Fruit fly (Drosophila melanogaster): ENCODE data around the gene CG11398.

The CG11398 gene

DNA sequence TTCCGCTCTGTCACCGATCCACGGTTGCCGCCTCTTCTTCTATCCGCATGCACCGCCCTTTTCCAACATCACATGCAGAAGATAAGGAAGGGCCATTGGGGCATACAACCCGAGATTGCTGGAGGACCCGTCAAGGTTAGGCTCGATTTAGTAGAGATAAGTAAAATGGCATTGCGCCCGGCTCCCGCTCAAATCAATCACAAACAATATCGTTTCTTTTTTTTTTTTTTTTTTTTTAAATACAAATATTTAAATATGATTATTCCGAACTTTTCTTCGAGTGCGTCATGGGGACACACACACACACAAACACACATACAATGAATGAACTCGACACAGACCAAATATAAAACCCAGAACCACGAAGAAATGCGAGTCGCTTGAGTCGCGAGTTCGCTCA is 14.1 kb upstream of the CG11398 start:
- peak; percentile 53; the same call in 2 of the 3 replicates for TF ChIP-seq ci (GFP tag; IDR thresholded peaks at IDR 0.05)
- TF ChIP-seq Ssrp (tag; optimal IDR thresholded peaks at IDR 0.05), result peak; percentile 16
- peak; percentile 15 for TF ChIP-seq dmrt11E (tag; optimal IDR thresholded peaks at IDR 0.05)
- peak in 1 of 2 experiments; percentile 35 for TF ChIP-seq bsh (GFP tag; optimal IDR thresholded peaks at IDR 0.05)
- TF ChIP-seq mld (GFP tag; IDR thresholded peaks at IDR 0.05; ENCODE audit: partially characterized antibody), result no peak
- peak; percentile 18; the same call in 1 of the 2 replicates for TF ChIP-seq Drgx (GFP tag; IDR thresholded peaks at IDR 0.05)
- peak; percentile 42 for TF ChIP-seq Med (GFP tag)
- TF ChIP-seq Blimp-1 (GFP tag; optimal IDR thresholded peaks at IDR 0.05), result peak; percentile 27
- peak; percentile 13; the same call in 1 of the 3 replicates for TF ChIP-seq otp (GFP tag; IDR thresholded peaks at IDR 0.05)
- peak; percentile 29 for TF ChIP-seq CG18262 (tag; optimal IDR thresholded peaks at IDR 0.05)
- no peak for TF ChIP-seq Opbp (GFP tag; IDR thresholded peaks at IDR 0.05; ENCODE audit: partially characterized antibody)
- no peak for TF ChIP-seq prd (optimal IDR thresholded peaks at IDR 0.05)
- peak; percentile 18; the same call in 1 of the 3 replicates for TF ChIP-seq prd (GFP tag; IDR thresholded peaks at IDR 0.05)
- TF ChIP-seq CG32772 (GFP tag; IDR thresholded peaks at IDR 0.05), result 0 out of 2 replicates have a peak, but pooled peaks have one; percentile 23
- no peak for TF ChIP-seq gsb-n (tag; optimal IDR thresholded peaks at IDR 0.05)
- TF ChIP-seq CG14710 (tag; optimal IDR thresholded peaks at IDR 0.05), result peak; percentile 6
- peak; percentile 10 for TF ChIP-seq CG3407 (GFP tag; optimal IDR thresholded peaks at IDR 0.05)
- TF ChIP-seq TFAM (GFP tag; optimal IDR thresholded peaks at IDR 0.05), result no peak
- TF ChIP-seq CG1602 (GFP tag; optimal IDR thresholded peaks at IDR 0.05), result no peak
- peak; percentile 60 for TF ChIP-seq sens (GFP tag)
- peak; percentile 2 for TF ChIP-seq D19A (tag; optimal IDR thresholded peaks at IDR 0.05)
- peak; percentile 21 for TF ChIP-seq cg (GFP tag; optimal IDR thresholded peaks at IDR 0.05)
- TF ChIP-seq row (GFP tag; IDR thresholded peaks at IDR 0.05), result peak; percentile 51; the same call in 2 of the 3 replicates
- TF ChIP-seq CG6765 (GFP tag; optimal IDR thresholded peaks at IDR 0.05), result no peak
- TF ChIP-seq CG2712 (tag; optimal IDR thresholded peaks at IDR 0.05), result peak; percentile 40
- TF ChIP-seq vfl (GFP tag; optimal IDR thresholded peaks at IDR 0.05), result no peak
- TF ChIP-seq ATbp (GFP tag; optimal IDR thresholded peaks at IDR 0.05), result peak; percentile 3
- 0 out of 2 replicates have a peak, but pooled peaks have one; percentile 22 for TF ChIP-seq Ptx1 (GFP tag; IDR thresholded peaks at IDR 0.05)
- TF ChIP-seq Xrp1 (GFP tag; IDR thresholded peaks at IDR 0.05), result peak; percentile 58

DNA sequence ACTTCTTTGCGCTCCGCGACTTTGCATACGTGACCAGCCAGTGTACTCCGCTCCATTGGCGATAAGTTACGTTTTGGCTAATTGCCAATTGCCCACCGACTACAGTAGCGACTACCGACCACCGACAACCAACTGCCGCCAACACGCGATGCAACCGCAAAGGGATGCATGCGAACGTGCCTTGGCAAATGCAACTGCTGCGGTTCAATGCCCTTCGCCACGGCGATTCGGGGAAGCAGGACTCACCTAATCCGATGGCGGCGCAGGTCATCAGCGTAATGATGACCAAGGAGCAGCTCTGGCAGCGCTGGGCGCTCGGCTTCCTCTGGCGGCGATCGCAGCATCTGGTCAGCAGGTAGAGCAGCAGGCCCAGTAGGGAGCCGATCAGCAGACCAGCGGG is 10.9 kb upstream of the CG11398 start:
- TF ChIP-seq CTCF (GFP tag; optimal IDR thresholded peaks at IDR 0.05) (no peak), zen (tag; optimal IDR thresholded peaks at IDR 0.05) (peak; percentile 48), Hr3 (GFP tag; optimal IDR thresholded peaks at IDR 0.05) (no peak), Med (GFP tag) (peak; percentile 63), lbe (GFP tag; optimal IDR thresholded peaks at IDR 0.05) (no peak)

DNA sequence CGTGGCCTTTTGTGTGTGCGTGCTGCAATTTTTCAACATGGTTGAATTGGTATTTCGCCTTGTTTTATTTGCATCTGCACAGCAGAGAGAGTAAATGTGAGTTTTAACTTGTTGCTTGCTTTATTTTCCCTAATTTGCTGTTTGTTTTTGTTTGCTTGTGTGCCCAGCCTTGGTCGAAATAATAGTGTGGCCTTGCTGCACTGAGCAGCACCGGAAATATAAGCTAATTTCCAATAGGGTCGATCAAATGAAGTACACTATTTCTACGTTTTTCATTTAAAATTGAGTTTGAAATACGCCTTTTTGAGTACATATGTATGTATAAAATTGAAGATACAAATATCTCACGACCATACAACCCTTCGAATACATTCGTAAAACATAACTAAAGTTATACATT is 1.7 kb upstream of the CG11398 start:
- TF ChIP-seq her (GFP tag; optimal IDR thresholded peaks at IDR 0.05) (no peak), stwl (tag; optimal IDR thresholded peaks at IDR 0.05) (peak; percentile 87), Ets97D (GFP tag; optimal IDR thresholded peaks at IDR 0.05) (peak; percentile 38), CG18262 (tag; optimal IDR thresholded peaks at IDR 0.05) (peak; percentile 7), CG17912 (GFP tag; optimal IDR thresholded peaks at IDR 0.05) (no peak), Drgx (GFP tag; IDR thresholded peaks at IDR 0.05) (peak; percentile 20; the same call in 1 of the 2 replicates), Elba2 (GFP tag; optimal IDR thresholded peaks at IDR 0.05) (peak; percentile 80), gfzf (GFP tag; optimal IDR thresholded peaks at IDR 0.05) (peak; percentile 39)

Measured in whole organism, embryonic.